Worm (Caenorhabditis elegans): ENCODE measurements around the gene Y51A2B.16.

Y51A2B.16 gene

DNA sequence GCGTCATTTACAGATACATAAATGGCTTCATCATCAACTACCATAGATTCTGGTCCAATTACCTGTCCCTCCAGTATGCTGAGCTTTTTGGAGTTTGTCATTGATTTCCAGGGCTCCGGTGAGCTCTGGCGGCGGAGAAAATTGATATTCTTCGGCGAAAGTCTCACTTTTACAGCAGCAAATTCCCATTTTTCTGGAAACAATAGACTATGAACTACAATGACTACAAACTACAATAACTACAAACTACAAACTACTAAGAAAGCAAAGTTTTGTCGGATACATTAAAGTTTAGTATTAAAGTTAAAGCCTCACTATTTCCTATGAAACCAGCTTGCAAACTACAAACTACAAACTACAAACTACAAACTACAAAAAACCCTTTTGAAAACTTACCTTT lies 42.0 kb downstream of the Y51A2B.16 start, which contains the start of gene C08E8.2:
Gene C08E8.2 (minus strand): TSS at position 101 of the 400 bp plus-strand sequence.
- TF ChIP-seq ztf-23 (GFP tag; IDR thresholded peaks at IDR 0.05) (no peak), flt-1 (GFP tag; IDR thresholded peaks at IDR 0.05) (no peak)

DNA sequence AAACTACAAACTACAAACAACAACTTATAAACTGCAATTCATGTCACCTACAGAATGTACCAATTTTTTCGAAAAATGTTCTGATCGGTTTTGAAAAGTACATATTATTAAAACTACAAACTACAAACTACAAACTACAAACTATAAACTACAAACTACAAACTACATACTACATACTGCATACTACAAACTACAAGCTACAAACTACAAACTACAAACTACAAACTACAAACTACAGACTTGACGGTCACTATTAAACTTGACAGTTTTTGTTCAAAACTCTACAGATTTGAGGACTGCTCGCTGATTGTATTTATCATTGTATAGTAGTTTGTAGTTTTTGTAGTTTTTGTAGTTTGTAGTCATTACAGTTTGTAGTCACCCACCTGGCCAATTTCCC lies 43.4 kb downstream of the Y51A2B.16 start:
- TF ChIP-seq ztf-23 (GFP tag; IDR thresholded peaks at IDR 0.05) (no peak), cog-1 (tag; optimal IDR thresholded peaks at IDR 0.05) (no peak), med-1 (GFP tag; optimal IDR thresholded peaks at IDR 0.05; ENCODE audit: insufficient read depth) (no peak), ztf-29 (GFP tag; IDR thresholded peaks at IDR 0.05) (no peak), T22C8.4 (GFP tag; IDR thresholded peaks at IDR 0.05) (no peak), tab-1 (GFP tag; IDR thresholded peaks at IDR 0.05) (no peak)

DNA sequence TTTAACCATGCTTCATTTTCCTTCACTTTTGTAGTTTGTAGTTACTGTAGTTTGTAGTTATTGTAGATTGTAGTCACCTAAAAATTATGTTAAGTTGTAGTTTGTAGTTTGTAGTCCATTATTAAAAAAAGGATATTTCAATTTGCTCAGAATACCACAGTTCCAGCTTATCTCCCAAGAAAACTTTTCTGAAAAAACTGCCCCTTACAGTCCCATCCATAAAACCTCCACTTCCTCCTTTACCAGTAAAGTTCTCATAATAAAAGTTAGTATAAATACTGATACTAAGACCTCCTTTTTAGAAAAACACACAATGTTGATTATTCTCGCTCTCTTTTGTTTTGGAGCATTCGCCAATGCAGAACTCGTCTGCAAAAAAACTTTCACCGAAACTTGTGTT lies 47.0 kb downstream of the Y51A2B.16 start, which contains the start of gene C08E8.11:
Gene C08E8.11 (plus strand): TSS at position 301 of the 400 bp plus-strand sequence.
- TF ChIP-seq flt-1 (GFP tag; IDR thresholded peaks at IDR 0.05) (no peak), ztf-23 (GFP tag; IDR thresholded peaks at IDR 0.05) (no peak), ref-1 (GFP tag; conservative IDR thresholded peaks at IDR 0.05) (no peak), klf-2 (GFP tag; conservative IDR thresholded peaks at IDR 0.05) (no peak), ztf-29 (GFP tag; IDR thresholded peaks at IDR 0.05) (no peak), tab-1 (GFP tag; IDR thresholded peaks at IDR 0.05) (no peak), T22C8.4 (GFP tag; IDR thresholded peaks at IDR 0.05) (no peak), cog-1 (tag; optimal IDR thresholded peaks at IDR 0.05) (no peak), med-1 (GFP tag; optimal IDR thresholded peaks at IDR 0.05; ENCODE audit: insufficient read depth) (no peak)

- TF ChIP-seq tab-1 (GFP tag; IDR thresholded peaks at IDR 0.05) = no peak
- TF ChIP-seq med-1 (GFP tag; optimal IDR thresholded peaks at IDR 0.05; ENCODE audit: insufficient read depth) = no peak
- no peak for TF ChIP-seq ztf-29 (GFP tag; IDR thresholded peaks at IDR 0.05)
- no peak for TF ChIP-seq ztf-23 (GFP tag; IDR thresholded peaks at IDR 0.05)
- no peak for TF ChIP-seq cog-1 (tag; optimal IDR thresholded peaks at IDR 0.05)
Observed at ce11 chrV:18350046-18350445, 47.7 kb downstream of the Y51A2B.16 start, which contains the start of gene C08E8.3. Gene C08E8.3 (plus strand): TSS chrV:18350129.
